Fruit fly (Drosophila melanogaster): ENCODE data around the gene IntS11.

IntS11 gene

DNA sequence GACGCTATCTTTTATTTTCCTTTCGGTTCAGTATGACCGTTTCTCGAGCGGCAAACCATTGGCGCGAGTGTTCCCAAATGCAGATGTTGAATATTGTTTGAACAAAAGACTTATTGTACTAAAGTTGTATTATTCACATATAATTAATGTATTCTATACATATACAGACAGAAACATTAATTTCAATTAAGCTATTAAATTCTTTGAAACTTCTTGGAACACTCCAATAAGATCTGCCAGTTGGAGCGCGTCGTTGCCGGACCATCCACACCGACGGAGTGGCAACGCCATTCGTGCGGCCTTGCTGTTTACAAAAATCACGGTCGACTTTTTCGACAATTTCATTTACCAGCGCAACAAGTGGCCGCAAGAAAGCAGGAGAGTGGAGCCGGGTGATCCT is at the start of gene IntS11, which contains the start of gene Wdr24:
TSS of gene IntS11 (plus strand) at position 282 of the 400 bp plus-strand sequence.
TSS of gene Wdr24 (minus strand) at position 37 of the 400 bp plus-strand sequence.
- TF ChIP-seq bab1 (GFP tag; optimal IDR thresholded peaks at IDR 0.05) (peak; percentile 92), CG14711 (tag; optimal IDR thresholded peaks at IDR 0.05) (peak; percentile 93), cic (GFP tag; optimal IDR thresholded peaks at IDR 0.05) (peak; percentile 80), Mnt (GFP tag; optimal IDR thresholded peaks at IDR 0.05) (peak; percentile 85), CG33017 (tag; optimal IDR thresholded peaks at IDR 0.05) (peak; percentile 96), ovo (GFP tag; optimal IDR thresholded peaks at IDR 0.05) (no peak), CG7045 (GFP tag; optimal IDR thresholded peaks at IDR 0.05) (peak; percentile 97), tj (GFP tag; optimal IDR thresholded peaks at IDR 0.05) (peak; percentile 67), CG12768 (GFP tag; optimal IDR thresholded peaks at IDR 0.05) (peak; percentile 97), cnc (optimal IDR thresholded peaks at IDR 0.05) (no peak), Hr96 (GFP tag; optimal IDR thresholded peaks at IDR 0.05) (no peak), Crg-1 (GFP tag; optimal IDR thresholded peaks at IDR 0.05) (peak; percentile 96), kay (GFP tag; ENCODE audit: borderline replicate concordance) (no peak), CG1620 (GFP tag; optimal IDR thresholded peaks at IDR 0.05) (peak; percentile 91), CG7101 (tag; optimal IDR thresholded peaks at IDR 0.05) (peak; percentile 99), CG11617 (GFP tag; optimal IDR thresholded peaks at IDR 0.05) (peak; percentile 92), toe (GFP tag; optimal IDR thresholded peaks at IDR 0.05) (no peak), Clk (GFP tag; optimal IDR thresholded peaks at IDR 0.05) (peak; percentile 55), pad (GFP tag; optimal IDR thresholded peaks at IDR 0.05) (peak; percentile 87), CG5204 (GFP tag; optimal IDR thresholded peaks at IDR 0.05) (no peak)

- TF ChIP-seq CG7101 (tag; optimal IDR thresholded peaks at IDR 0.05) = no peak
- no peak for TF ChIP-seq CG11617 (GFP tag; optimal IDR thresholded peaks at IDR 0.05)
- TF ChIP-seq kay (GFP tag; ENCODE audit: borderline replicate concordance) = no peak
- no peak for TF ChIP-seq pad (GFP tag; optimal IDR thresholded peaks at IDR 0.05)
- TF ChIP-seq CG1620 (GFP tag; optimal IDR thresholded peaks at IDR 0.05) = no peak
- TF ChIP-seq ovo (GFP tag; optimal IDR thresholded peaks at IDR 0.05) = no peak
- no peak for TF ChIP-seq Mnt (GFP tag; optimal IDR thresholded peaks at IDR 0.05)
- TF ChIP-seq bab1 (GFP tag; optimal IDR thresholded peaks at IDR 0.05) = no peak
- no peak for TF ChIP-seq cnc (optimal IDR thresholded peaks at IDR 0.05)
- TF ChIP-seq Clk (GFP tag; optimal IDR thresholded peaks at IDR 0.05) = no peak
- TF ChIP-seq cic (GFP tag; optimal IDR thresholded peaks at IDR 0.05) = no peak
- TF ChIP-seq tj (GFP tag; optimal IDR thresholded peaks at IDR 0.05) = no peak
- TF ChIP-seq Hr96 (GFP tag; optimal IDR thresholded peaks at IDR 0.05) = no peak
- TF ChIP-seq CG12768 (GFP tag; optimal IDR thresholded peaks at IDR 0.05) = no peak
- TF ChIP-seq CG7045 (GFP tag; optimal IDR thresholded peaks at IDR 0.05) = no peak
- no peak for TF ChIP-seq Crg-1 (GFP tag; optimal IDR thresholded peaks at IDR 0.05)
- no peak for TF ChIP-seq CG5204 (GFP tag; optimal IDR thresholded peaks at IDR 0.05)
Observed at dm6 chr3R:29695744-29696143, 49.4 kb upstream of the IntS11 start.

DNA sequence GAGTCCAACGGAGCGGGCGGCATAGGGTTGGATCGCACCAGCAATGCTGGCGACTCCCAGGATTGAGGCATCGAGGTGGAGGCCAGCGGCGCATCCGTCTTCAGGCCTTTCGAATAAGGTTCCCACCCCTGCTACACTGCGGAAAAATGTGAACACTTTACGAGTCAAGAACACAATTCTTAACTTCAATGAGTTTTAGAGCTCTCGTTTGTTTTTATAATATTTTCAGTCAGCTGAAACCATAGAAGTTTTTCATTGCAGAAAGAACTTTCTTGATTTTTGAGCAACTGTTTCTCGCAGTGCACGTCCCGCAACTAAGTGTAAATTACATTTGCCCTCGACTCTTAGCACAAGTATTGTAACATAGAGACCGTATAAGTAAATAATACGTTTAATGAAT is 48.8 kb upstream of the IntS11 start:
- TF ChIP-seq bab1 (GFP tag; optimal IDR thresholded peaks at IDR 0.05) = no peak

DNA sequence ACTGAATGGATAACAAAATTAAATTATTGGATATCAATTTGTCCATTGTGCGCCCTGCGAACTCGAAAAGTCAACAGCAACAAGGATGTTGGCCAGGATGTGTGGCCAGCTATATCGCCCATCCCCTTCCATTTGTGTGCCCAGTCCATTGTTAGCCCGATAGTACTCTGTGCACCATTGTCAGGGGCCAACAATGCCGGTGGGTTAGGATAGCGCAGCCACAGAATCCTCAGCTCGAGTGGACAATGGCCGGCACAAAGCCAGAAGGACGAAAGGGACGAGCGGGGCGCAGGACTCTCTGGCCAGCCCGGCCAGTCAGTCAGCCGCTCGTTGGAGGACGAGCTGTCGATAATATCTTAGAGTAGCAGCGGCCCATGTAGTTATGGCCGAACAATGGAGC is 47.3 kb upstream of the IntS11 start:
- no peak for TF ChIP-seq Mnt (GFP tag; optimal IDR thresholded peaks at IDR 0.05)
- TF ChIP-seq bab1 (GFP tag; optimal IDR thresholded peaks at IDR 0.05) = no peak
- TF ChIP-seq Clk (GFP tag; optimal IDR thresholded peaks at IDR 0.05) = no peak
- no peak for TF ChIP-seq CG7101 (tag; optimal IDR thresholded peaks at IDR 0.05)
- TF ChIP-seq CG11617 (GFP tag; optimal IDR thresholded peaks at IDR 0.05) = no peak
- TF ChIP-seq Hr96 (GFP tag; optimal IDR thresholded peaks at IDR 0.05) = no peak
- TF ChIP-seq CG7045 (GFP tag; optimal IDR thresholded peaks at IDR 0.05) = no peak
- no peak for TF ChIP-seq CG5204 (GFP tag; optimal IDR thresholded peaks at IDR 0.05)
- TF ChIP-seq CG14711 (tag; optimal IDR thresholded peaks at IDR 0.05) = no peak
- no peak for TF ChIP-seq ovo (GFP tag; optimal IDR thresholded peaks at IDR 0.05)
- no peak for TF ChIP-seq Crg-1 (GFP tag; optimal IDR thresholded peaks at IDR 0.05)
- TF ChIP-seq CG33017 (tag; optimal IDR thresholded peaks at IDR 0.05) = no peak
- no peak for TF ChIP-seq pad (GFP tag; optimal IDR thresholded peaks at IDR 0.05)

- TF ChIP-seq bab1 (GFP tag; optimal IDR thresholded peaks at IDR 0.05) = no peak
- TF ChIP-seq Clk (GFP tag; optimal IDR thresholded peaks at IDR 0.05) = no peak
- TF ChIP-seq CG14711 (tag; optimal IDR thresholded peaks at IDR 0.05) = no peak
- no peak for TF ChIP-seq CG7045 (GFP tag; optimal IDR thresholded peaks at IDR 0.05)
- no peak for TF ChIP-seq Mnt (GFP tag; optimal IDR thresholded peaks at IDR 0.05)
- no peak for TF ChIP-seq CG11617 (GFP tag; optimal IDR thresholded peaks at IDR 0.05)
- no peak for TF ChIP-seq toe (GFP tag; optimal IDR thresholded peaks at IDR 0.05)
- no peak for TF ChIP-seq Hr96 (GFP tag; optimal IDR thresholded peaks at IDR 0.05)
- no peak for TF ChIP-seq CG33017 (tag; optimal IDR thresholded peaks at IDR 0.05)
- no peak for TF ChIP-seq tj (GFP tag; optimal IDR thresholded peaks at IDR 0.05)
- TF ChIP-seq CG7101 (tag; optimal IDR thresholded peaks at IDR 0.05) = no peak
- TF ChIP-seq pad (GFP tag; optimal IDR thresholded peaks at IDR 0.05) = no peak
- TF ChIP-seq CG12768 (GFP tag; optimal IDR thresholded peaks at IDR 0.05) = no peak
- no peak for TF ChIP-seq cnc (optimal IDR thresholded peaks at IDR 0.05)
- TF ChIP-seq kay (GFP tag; ENCODE audit: borderline replicate concordance) = no peak
Observed at dm6 chr3R:29699220-29699619, 45.9 kb upstream of the IntS11 start.

DNA sequence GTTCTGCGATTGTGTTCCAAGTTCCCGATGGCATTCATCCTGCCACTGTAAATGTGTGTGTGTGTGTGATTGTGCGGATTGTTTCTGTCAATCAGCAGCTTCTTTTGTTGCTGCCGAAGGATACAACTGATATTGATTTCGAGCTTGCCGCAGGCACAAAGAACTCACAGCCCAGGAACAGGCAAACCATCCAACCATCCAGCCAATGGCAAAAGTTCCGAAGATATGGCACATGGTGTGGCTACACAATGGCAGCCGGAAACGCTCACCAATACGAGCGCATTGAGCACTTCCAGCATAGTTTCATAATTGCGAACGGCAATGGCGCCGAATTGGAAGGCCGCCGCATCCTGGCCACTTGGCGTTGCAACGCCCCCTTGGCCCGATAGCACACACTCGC is 43.4 kb upstream of the IntS11 start:
- no peak for TF ChIP-seq CG12768 (GFP tag; optimal IDR thresholded peaks at IDR 0.05)
- no peak for TF ChIP-seq toe (GFP tag; optimal IDR thresholded peaks at IDR 0.05)
- no peak for TF ChIP-seq CG5204 (GFP tag; optimal IDR thresholded peaks at IDR 0.05)
- no peak for TF ChIP-seq tj (GFP tag; optimal IDR thresholded peaks at IDR 0.05)
- no peak for TF ChIP-seq Crg-1 (GFP tag; optimal IDR thresholded peaks at IDR 0.05)
- no peak for TF ChIP-seq Hr96 (GFP tag; optimal IDR thresholded peaks at IDR 0.05)
- TF ChIP-seq cnc (optimal IDR thresholded peaks at IDR 0.05) = no peak

dm6 chr3R:29704557-29704956 is 40.6 kb upstream of the IntS11 start:
- TF ChIP-seq tj (GFP tag; optimal IDR thresholded peaks at IDR 0.05) = no peak
- TF ChIP-seq cnc (optimal IDR thresholded peaks at IDR 0.05) = no peak
- TF ChIP-seq ovo (GFP tag; optimal IDR thresholded peaks at IDR 0.05) = no peak
- no peak for TF ChIP-seq CG7045 (GFP tag; optimal IDR thresholded peaks at IDR 0.05)
- TF ChIP-seq CG12768 (GFP tag; optimal IDR thresholded peaks at IDR 0.05) = no peak
- no peak for TF ChIP-seq cic (GFP tag; optimal IDR thresholded peaks at IDR 0.05)
- no peak for TF ChIP-seq Clk (GFP tag; optimal IDR thresholded peaks at IDR 0.05)
